Worm (Caenorhabditis elegans) whole organism, L4/young adult: ENCODE measurements around the gene sas-6.

Experiments
- W03F9.2 ChIP-seq: fragments of 150-350 bp; optimal IDR thresholded peaks from 2 replicates; lab custom pipeline; 2014; ENCODE audit warnings: missing biosample characterization, missing genetic modification characterization
- dao-5 ChIP-seq: sonication (generic microtip); optimal IDR thresholded peaks from 2 replicates; lab custom pipeline; 2016; ENCODE audit warnings: missing genotype, missing genetic modification characterization, moderate library complexity, missing compliant biosample characterization
- him-1 ChIP-seq: sonication (generic microtip); optimal IDR thresholded peaks from 2 replicates; lab custom pipeline; 2016; ENCODE audit warnings: missing genotype, missing genetic modification reagents, missing genetic modification characterization, missing compliant biosample characterization

DNA sequence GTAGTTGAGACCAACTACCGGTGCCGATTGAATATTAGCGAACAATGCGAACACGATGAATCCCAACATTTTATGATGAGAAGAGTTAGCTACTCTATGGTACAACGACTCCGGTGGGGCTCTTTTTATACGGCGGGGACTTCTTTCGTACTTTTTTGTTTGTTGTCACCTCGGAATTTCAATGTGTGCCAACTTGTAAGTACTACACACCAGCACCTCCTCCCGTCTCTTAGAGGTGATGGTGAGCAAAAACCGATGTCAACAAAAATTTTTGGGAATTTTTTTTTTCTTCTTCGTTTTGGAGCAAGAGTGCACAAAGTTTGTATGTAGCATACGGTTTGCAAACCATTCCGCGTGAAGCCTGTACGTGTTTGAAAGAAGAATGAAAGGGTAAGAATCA, 14.0 kb downstream of the sas-6 start, which contains the start of gene Y45F10D.2:
- TF ChIP-seq W03F9.2 (tag; lab: Kevin White, UChicago), result no peak
- no peak for TF ChIP-seq him-1 (tag; lab: Kevin White, UChicago)
- no peak for TF ChIP-seq dao-5 (tag; lab: Kevin White, UChicago)
